Fruit fly (Drosophila melanogaster) whole organism, adult: Measurements from ENCODE around the gene Mabi.

Experiments used
- CG11617 ChIP-seq: fragments of 200-800 bp; sonication (Bioruptor generic); optimal IDR thresholded peaks from 2 replicates; lab custom pipeline; 2017; ENCODE audit warnings: mild to moderate bottlenecking, missing biosample characterization, missing genetic modification reagents, missing genetic modification characterization
- CG12768 ChIP-seq: fragments of 200-800 bp; sonication (Bioruptor generic); optimal IDR thresholded peaks from 2 replicates; lab custom pipeline; 2017; ENCODE audit warnings: missing biosample characterization, missing genetic modification characterization, mild to moderate bottlenecking, moderate library complexity, missing genetic modification reagents
- CG14711 ChIP-seq: fragments of 200-800 bp; sonication (Bioruptor generic); optimal IDR thresholded peaks from 2 replicates; lab custom pipeline; 2018; ENCODE audit warnings: missing biosample characterization, mild to moderate bottlenecking, missing genetic modification characterization, moderate library complexity
- CG1620 ChIP-seq: fragments of 200-800 bp; sonication (Bioruptor generic); optimal IDR thresholded peaks from 2 replicates; lab custom pipeline; 2016; ENCODE audit warnings: missing biosample characterization, missing genetic modification characterization
- CG33017 ChIP-seq: fragments of 200-800 bp; sonication (Bioruptor generic); optimal IDR thresholded peaks from 2 replicates; lab custom pipeline; 2018; ENCODE audit warnings: missing biosample characterization, mild to moderate bottlenecking, missing genetic modification characterization, moderate library complexity
- CG5204 ChIP-seq: fragments of 200-800 bp; sonication (Bioruptor generic); optimal IDR thresholded peaks from 2 replicates; lab custom pipeline; 2016; ENCODE audit warnings: missing biosample characterization, missing genetic modification characterization
- CG7045 ChIP-seq: fragments of 200-800 bp; sonication (Bioruptor generic); optimal IDR thresholded peaks from 2 replicates; lab custom pipeline; 2017; ENCODE audit warnings: missing biosample characterization, mild to moderate bottlenecking, missing genetic modification characterization
- CG7101 ChIP-seq: fragments of 200-800 bp; sonication (Bioruptor generic); optimal IDR thresholded peaks from 2 replicates; lab custom pipeline; 2018; ENCODE audit warnings: missing biosample characterization, mild to moderate bottlenecking, missing genetic modification characterization, moderate library complexity
- Clk ChIP-seq: fragments of 200-800 bp; sonication (Bioruptor generic); optimal IDR thresholded peaks from 2 replicates; lab custom pipeline; 2017; ENCODE audit warnings: missing biosample characterization, missing genetic modification characterization
- Crg-1 ChIP-seq: fragments of 200-800 bp; sonication (Bioruptor generic); optimal IDR thresholded peaks from 2 replicates; lab custom pipeline; 2016; ENCODE audit warnings: missing biosample characterization, missing genetic modification characterization
- Hr96 ChIP-seq: fragments of 200-800 bp; sonication (Bioruptor generic); optimal IDR thresholded peaks from 2 replicates; lab custom pipeline; 2016; ENCODE audit warnings: missing biosample characterization, missing genetic modification characterization
- Mnt ChIP-seq: fragments of 200-800 bp; sonication (Bioruptor generic); optimal IDR thresholded peaks from 2 replicates; lab custom pipeline; 2016; ENCODE audit warnings: missing biosample characterization, mild to moderate bottlenecking, missing genetic modification characterization
- bab1 ChIP-seq: fragments of 200-800 bp; sonication (Bioruptor generic); optimal IDR thresholded peaks from 3 replicates; lab custom pipeline; 2019; ENCODE audit warnings: missing biosample characterization, mild to moderate bottlenecking, missing genetic modification characterization, moderate library complexity
- cic ChIP-seq: fragments of 200-800 bp; sonication (Bioruptor generic); optimal IDR thresholded peaks from 2 replicates; lab custom pipeline; 2017; ENCODE audit warnings: missing biosample characterization, mild to moderate bottlenecking, missing genetic modification characterization, moderate library complexity
- cnc ChIP-seq, 2 experiments: fragments of >200 bp; optimal IDR thresholded peaks; 2 replicates each; lab custom pipeline; 2017
- kay ChIP-seq: fragments of 200-800 bp; sonication (Bioruptor generic); peaks from one replicate; lab custom pipeline; 2016; ENCODE audit warnings: missing biosample characterization, missing genetic modification characterization, borderline replicate concordance
- ovo ChIP-seq: fragments of 200-800 bp; sonication (Bioruptor generic); optimal IDR thresholded peaks from 2 replicates; lab custom pipeline; 2016; ENCODE audit warnings: missing biosample characterization, missing genetic modification characterization
- pad ChIP-seq: fragments of 200-800 bp; sonication (Bioruptor generic); optimal IDR thresholded peaks from 3 replicates; lab custom pipeline; 2017; ENCODE audit warnings: missing biosample characterization, missing genetic modification characterization, mild to moderate bottlenecking, moderate library complexity, missing genetic modification reagents
- tj ChIP-seq: fragments of 200-800 bp; sonication (Bioruptor generic); optimal IDR thresholded peaks from 3 replicates; lab custom pipeline; 2017; ENCODE audit warnings: missing biosample characterization, mild to moderate bottlenecking, missing genetic modification characterization, moderate library complexity
- toe ChIP-seq: fragments of 200-800 bp; sonication (Bioruptor generic); optimal IDR thresholded peaks from 2 replicates; lab custom pipeline; 2016; ENCODE audit warnings: missing biosample characterization, missing genetic modification characterization

Gene Mabi

dm6 chr2L:13234610-13235489 is at the start of gene Mabi:
Gene Mabi (minus strand): TSS chr2L:13234660.
- TF ChIP-seq toe (GFP tag; lab: Kevin White, UChicago) (no peak), kay (GFP tag; lab: Kevin White, UChicago) (no peak), Clk (GFP tag; lab: Kevin White, UChicago) (no peak), CG1620 (GFP tag; lab: Kevin White, UChicago) (no peak), cnc (optimal IDR thresholded peaks at IDR 0.05; lab: Kevin White, UChicago) (no peak), CG5204 (GFP tag; lab: Kevin White, UChicago) (no peak), CG14711 (tag; lab: Kevin White, UChicago) (no peak), Crg-1 (no peak), CG33017 (tag; lab: Kevin White, UChicago) (no peak), CG12768 (GFP tag; lab: Kevin White, UChicago) (no peak), CG7101 (tag; lab: Kevin White, UChicago) (no peak), CG7045 (no peak), pad (GFP tag; lab: Kevin White, UChicago) (no peak), cic (no peak), ovo (GFP tag; lab: Kevin White, UChicago) (no peak), bab1 (GFP tag; lab: Kevin White, UChicago) (no peak), tj (GFP tag; lab: Kevin White, UChicago) (no peak), Mnt (GFP tag; lab: Kevin White, UChicago) (no peak), Hr96 (GFP tag; lab: Kevin White, UChicago) (no peak), CG11617 (GFP tag; lab: Kevin White, UChicago) (no peak)

- TF ChIP-seq CG11617 (GFP tag; lab: Kevin White, UChicago), result no peak
- TF ChIP-seq cnc (optimal IDR thresholded peaks at IDR 0.05; lab: Kevin White, UChicago), result no peak
- no peak for TF ChIP-seq Crg-1
- no peak for TF ChIP-seq toe (GFP tag; lab: Kevin White, UChicago)
- no peak for TF ChIP-seq CG5204 (GFP tag; lab: Kevin White, UChicago)
- TF ChIP-seq kay (GFP tag; lab: Kevin White, UChicago), result no peak
- no peak for TF ChIP-seq Hr96 (GFP tag; lab: Kevin White, UChicago)
- TF ChIP-seq CG7045, result no peak
- TF ChIP-seq Clk (GFP tag; lab: Kevin White, UChicago), result no peak
- TF ChIP-seq ovo (GFP tag; lab: Kevin White, UChicago), result no peak
- TF ChIP-seq CG1620 (GFP tag; lab: Kevin White, UChicago), result no peak
- no peak for TF ChIP-seq tj (GFP tag; lab: Kevin White, UChicago)
- no peak for TF ChIP-seq bab1 (GFP tag; lab: Kevin White, UChicago)
- TF ChIP-seq CG12768 (GFP tag; lab: Kevin White, UChicago), result no peak
- no peak for TF ChIP-seq pad (GFP tag; lab: Kevin White, UChicago)
- TF ChIP-seq CG33017 (tag; lab: Kevin White, UChicago), result no peak
- no peak for TF ChIP-seq Mnt (GFP tag; lab: Kevin White, UChicago)
- TF ChIP-seq CG14711 (tag; lab: Kevin White, UChicago), result no peak
- no peak for TF ChIP-seq CG7101 (tag; lab: Kevin White, UChicago)
- no peak for TF ChIP-seq cic
Measured at dm6 chr2L:13272541-13272940, 38.1 kb upstream of the Mabi start.

- TF ChIP-seq Mnt (GFP tag; lab: Kevin White, UChicago) (no peak), cnc (optimal IDR thresholded peaks at IDR 0.05; lab: Kevin White, UChicago) (no peak), Clk (GFP tag; lab: Kevin White, UChicago) (no peak)
Measured at dm6 chr2L:13268040-13268652, 33.7 kb upstream of the Mabi start.

- TF ChIP-seq CG14711 (tag; lab: Kevin White, UChicago) (no peak), bab1 (GFP tag; lab: Kevin White, UChicago) (no peak), CG12768 (GFP tag; lab: Kevin White, UChicago) (no peak), CG1620 (GFP tag; lab: Kevin White, UChicago) (no peak), Clk (GFP tag; lab: Kevin White, UChicago) (no peak), cnc (optimal IDR thresholded peaks at IDR 0.05; lab: Kevin White, UChicago) (no peak), Hr96 (GFP tag; lab: Kevin White, UChicago) (no peak), tj (GFP tag; lab: Kevin White, UChicago) (no peak), CG33017 (tag; lab: Kevin White, UChicago) (no peak)
Measured at dm6 chr2L:13266627-13267026, 32.2 kb upstream of the Mabi start.

dm6 chr2L:13265776-13266175 is 31.3 kb upstream of the Mabi start, which contains the start of gene CG31848:
Gene CG31848 (minus strand): TSS chr2L:13265876.
- TF ChIP-seq CG33017 (tag; lab: Kevin White, UChicago) (no peak), cic (no peak), Clk (GFP tag; lab: Kevin White, UChicago) (no peak), toe (GFP tag; lab: Kevin White, UChicago) (no peak), cnc (optimal IDR thresholded peaks at IDR 0.05; lab: Kevin White, UChicago) (no peak), CG7045 (no peak), CG11617 (GFP tag; lab: Kevin White, UChicago) (no peak), CG5204 (GFP tag; lab: Kevin White, UChicago) (no peak), CG7101 (tag; lab: Kevin White, UChicago) (no peak), ovo (GFP tag; lab: Kevin White, UChicago) (no peak), Mnt (GFP tag; lab: Kevin White, UChicago) (no peak), bab1 (GFP tag; lab: Kevin White, UChicago) (no peak), Crg-1 (no peak), pad (GFP tag; lab: Kevin White, UChicago) (no peak), CG12768 (GFP tag; lab: Kevin White, UChicago) (no peak), tj (GFP tag; lab: Kevin White, UChicago) (no peak), CG1620 (GFP tag; lab: Kevin White, UChicago) (no peak), CG14711 (tag; lab: Kevin White, UChicago) (no peak), Hr96 (GFP tag; lab: Kevin White, UChicago) (no peak)
